Worm (Caenorhabditis elegans): ENCODE results near the gene F10D7.11.

F10D7.11 gene

DNA sequence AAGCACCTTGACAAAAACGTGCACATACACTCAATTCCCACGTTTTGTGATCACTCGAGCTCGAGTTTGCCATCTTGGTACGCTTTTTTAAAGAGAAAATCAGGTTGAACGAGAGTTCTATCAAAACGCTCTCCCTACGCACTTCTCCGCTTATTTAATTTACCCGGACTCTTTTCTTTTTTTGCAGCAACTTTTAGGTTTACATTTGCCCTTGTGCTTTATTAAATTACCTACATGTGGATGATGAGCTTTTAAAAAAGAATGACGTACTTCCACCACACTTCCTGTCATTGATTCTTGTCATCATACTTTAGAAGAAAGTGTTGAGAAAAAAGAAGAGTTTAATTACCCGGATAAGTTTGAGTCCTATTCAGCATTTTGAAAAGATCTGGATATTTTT, 10.5 kb upstream of the F10D7.11 start:
- TF ChIP-seq unc-62 (GFP tag; optimal IDR thresholded peaks at IDR 0.05) (no peak), zag-1 (tag; optimal IDR thresholded peaks at IDR 0.05) (no peak), fkh-10 (GFP tag; optimal IDR thresholded peaks at IDR 0.05) (peak; percentile 94), lir-3 (tag; optimal IDR thresholded peaks at IDR 0.05; ENCODE audit: poor library complexity) (no peak), dpl-1 (GFP tag; optimal IDR thresholded peaks at IDR 0.05) (no peak), ces-1 (GFP tag; optimal IDR thresholded peaks at IDR 0.05) (peak; percentile 13), mep-1 (tag; optimal IDR thresholded peaks at IDR 0.05) (no peak), unc-86 (tag; optimal IDR thresholded peaks at IDR 0.05) (no peak), unc-30 (tag; optimal IDR thresholded peaks at IDR 0.05) (no peak), C16A3.4 (tag; optimal IDR thresholded peaks at IDR 0.05) (no peak), ztf-4 (tag; optimal IDR thresholded peaks at IDR 0.05) (no peak), mab-9 (GFP tag; IDR thresholded peaks at IDR 0.05) (no peak), lin-14 (GFP tag; optimal IDR thresholded peaks at IDR 0.05) (peak; percentile 50), lin-35 (GFP tag; optimal IDR thresholded peaks at IDR 0.05) (no peak), efl-3 (GFP tag; optimal IDR thresholded peaks at IDR 0.05) (no peak), nhr-84 (tag; optimal IDR thresholded peaks at IDR 0.05) (no peak), Y116A8C.19 (tag; optimal IDR thresholded peaks at IDR 0.05; ENCODE audit: borderline replicate concordance) (no peak), lsy-2 (tag; optimal IDR thresholded peaks at IDR 0.05) (no peak), nhr-237 (tag; optimal IDR thresholded peaks at IDR 0.05) (no peak)

DNA sequence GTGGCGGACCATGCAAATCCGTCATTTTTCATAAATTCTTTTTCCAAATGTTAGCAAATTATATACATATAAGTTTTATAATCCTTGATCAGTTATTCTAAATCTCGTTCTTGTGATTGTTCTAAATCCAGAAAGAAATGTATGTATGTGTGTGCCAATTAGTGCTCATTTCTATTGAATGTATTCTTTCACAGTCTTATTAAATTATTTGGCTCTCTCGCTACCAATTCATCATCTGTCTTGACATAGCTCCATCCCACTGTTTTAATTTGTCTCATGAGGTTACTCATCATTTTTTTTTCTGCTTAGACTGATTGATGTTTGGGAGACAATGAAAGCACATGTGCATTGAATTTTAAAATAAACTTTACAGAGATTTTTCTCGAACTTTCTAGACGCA, 7.2 kb upstream of the F10D7.11 start:
- peak; percentile 86 for TF ChIP-seq dsc-1 (tag; optimal IDR thresholded peaks at IDR 0.05)
- TF ChIP-seq blmp-1 (tag; optimal IDR thresholded peaks at IDR 0.05) = no peak
- peak; percentile 13 for TF ChIP-seq lin-14 (GFP tag; optimal IDR thresholded peaks at IDR 0.05)

DNA sequence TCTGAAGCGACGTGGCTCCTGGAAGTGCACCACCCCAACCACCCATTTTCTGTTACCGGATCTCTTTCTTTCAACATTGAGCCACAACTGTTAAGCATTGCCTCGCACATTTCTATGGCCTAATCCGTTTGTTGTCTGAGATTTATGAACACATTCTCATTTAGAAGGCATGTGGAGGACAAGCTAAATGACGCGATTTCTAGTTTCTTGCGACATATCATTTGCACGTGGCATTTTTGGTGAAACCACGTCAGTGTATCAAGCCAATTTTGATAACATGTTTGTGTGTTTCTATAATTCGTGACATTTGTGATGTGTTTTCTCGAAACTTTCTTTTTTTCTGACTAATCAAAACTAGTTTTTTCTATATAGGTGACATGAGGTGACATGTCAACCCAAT, 5.9 kb upstream of the F10D7.11 start:
- no peak for TF ChIP-seq ceh-82 (tag; optimal IDR thresholded peaks at IDR 0.05)
- TF ChIP-seq skn-1 (tag; optimal IDR thresholded peaks at IDR 0.05) = no peak
- TF ChIP-seq blmp-1 (tag; optimal IDR thresholded peaks at IDR 0.05) = no peak
- TF ChIP-seq lin-39 (tag; optimal IDR thresholded peaks at IDR 0.05) = no peak
- no peak for TF ChIP-seq swsn-7 (tag; optimal IDR thresholded peaks at IDR 0.05)
- no peak for TF ChIP-seq tlp-1 (tag; optimal IDR thresholded peaks at IDR 0.05)
- no peak for TF ChIP-seq nhr-85 (tag)
- TF ChIP-seq C04F5.9 (tag; optimal IDR thresholded peaks at IDR 0.05) = no peak
- peak; percentile 64 for TF ChIP-seq fkh-8 (tag; optimal IDR thresholded peaks at IDR 0.05)
- peak; percentile 26 for TF ChIP-seq nhr-47 (tag; optimal IDR thresholded peaks at IDR 0.05)
- TF ChIP-seq nhr-11 (tag; optimal IDR thresholded peaks at IDR 0.05) = no peak
- TF ChIP-seq fkh-10 (GFP tag; optimal IDR thresholded peaks at IDR 0.05) = no peak
- no peak for TF ChIP-seq lin-15B (tag; optimal IDR thresholded peaks at IDR 0.05)
- no peak for TF ChIP-seq pag-3 (tag; optimal IDR thresholded peaks at IDR 0.05; ENCODE audit: borderline replicate concordance, insufficient read depth)
- TF ChIP-seq irx-1 (tag; optimal IDR thresholded peaks at IDR 0.05) = no peak
- TF ChIP-seq mdl-1 (tag; optimal IDR thresholded peaks at IDR 0.05) = no peak
- TF ChIP-seq efl-1 (optimal IDR thresholded peaks at IDR 0.05) = no peak
- peak in 1 of 2 experiments; percentile 68 for TF ChIP-seq efl-1 (GFP tag; optimal IDR thresholded peaks at IDR 0.05 in 1 of 2)
- TF ChIP-seq nhr-71 (tag; optimal IDR thresholded peaks at IDR 0.05) = peak; percentile 45
- TF ChIP-seq pax-3 (tag; optimal IDR thresholded peaks at IDR 0.05) = peak; percentile 54
- no peak for TF ChIP-seq C34B4.2 (tag; optimal IDR thresholded peaks at IDR 0.05)
- TF ChIP-seq nhr-28 (tag; optimal IDR thresholded peaks at IDR 0.05) = no peak
- peak; percentile 49 for TF ChIP-seq sox-4 (tag; optimal IDR thresholded peaks at IDR 0.05)
- no peak for TF ChIP-seq egl-13 (tag; optimal IDR thresholded peaks at IDR 0.05)
- no peak for TF ChIP-seq nhr-76 (tag; optimal IDR thresholded peaks at IDR 0.05)
- TF ChIP-seq ets-5 (GFP tag; IDR thresholded peaks at IDR 0.05) = no peak
- peak; percentile 65 for TF ChIP-seq dsc-1 (tag; optimal IDR thresholded peaks at IDR 0.05)
- no peak for TF ChIP-seq ceh-90 (tag; optimal IDR thresholded peaks at IDR 0.05)
